Fruit fly (Drosophila melanogaster) whole organism, pupa: ENCODE results near the gene mub.
A peak's percentile ranks its signal among the peaks of the same experiment; 100 is the strongest.

Source experiments
- CG10348 ChIP-seq: fragments of 200-800 bp; sonication (Bioruptor generic); IDR thresholded peaks from 2 replicates; pipeline ENCODE4 v1.3.6; 2022; ENCODE audit warnings: missing biosample characterization, missing genetic modification characterization
- CG12605 ChIP-seq: fragments of 200-800 bp; sonication (Bioruptor generic); IDR thresholded peaks from 2 replicates; pipeline ENCODE4 v1.3.6; 2022; ENCODE audit warnings: missing biosample characterization, missing genetic modification characterization
- CG13204 ChIP-seq: fragments of 200-800 bp; sonication (Bioruptor generic); optimal IDR thresholded peaks from 2 replicates; lab custom pipeline; 2018; ENCODE audit warnings: missing biosample characterization, mild to moderate bottlenecking, missing genetic modification characterization, moderate library complexity
- CG14655 ChIP-seq: fragments of 200-800 bp; sonication (Bioruptor generic); optimal IDR thresholded peaks from 3 replicates; lab custom pipeline; 2017; ENCODE audit warnings: mild to moderate bottlenecking, missing biosample characterization, missing genetic modification reagents, missing genetic modification characterization
- CG15710 ChIP-seq: fragments of 200-800 bp; sonication (Bioruptor generic); optimal IDR thresholded peaks from 2 replicates; lab custom pipeline; 2018; ENCODE audit warnings: missing biosample characterization, mild to moderate bottlenecking, missing genetic modification characterization, moderate library complexity
- CG17806 ChIP-seq: fragments of 200-800 bp; sonication (Bioruptor generic); optimal IDR thresholded peaks from 2 replicates; lab custom pipeline; 2018; ENCODE audit warnings: missing biosample characterization, mild to moderate bottlenecking, missing genetic modification characterization, moderate library complexity
- CG32121 ChIP-seq: fragments of 200-800 bp; sonication (Bioruptor generic); IDR thresholded peaks from 2 replicates; pipeline ENCODE4 v1.3.6; 2022; ENCODE audit warnings: missing biosample characterization, missing genetic modification characterization
- CG34367 ChIP-seq: fragments of 200-800 bp; sonication (Bioruptor generic); optimal IDR thresholded peaks from 2 replicates; lab custom pipeline; 2018; ENCODE audit warnings: missing biosample characterization, mild to moderate bottlenecking, missing genetic modification characterization
- CG4496 ChIP-seq: fragments of 200-800 bp; sonication (Bioruptor generic); IDR thresholded peaks from 3 replicates; pipeline ENCODE4 v1.3.6; 2022; ENCODE audit warnings: missing biosample characterization, missing genetic modification characterization
- CG8159 ChIP-seq: fragments of 200-800 bp; sonication (Bioruptor generic); optimal IDR thresholded peaks from 3 replicates; lab custom pipeline; 2018; ENCODE audit warnings: missing biosample characterization, mild to moderate bottlenecking, missing genetic modification characterization, moderate library complexity
- CG8301 ChIP-seq: fragments of 200-800 bp; sonication (Bioruptor generic); optimal IDR thresholded peaks from 2 replicates; lab custom pipeline; 2018; ENCODE audit warnings: missing biosample characterization, mild to moderate bottlenecking, missing genetic modification characterization
- CG9948 ChIP-seq: fragments of 200-800 bp; sonication (Bioruptor generic); optimal IDR thresholded peaks from 2 replicates; lab custom pipeline; 2018; ENCODE audit warnings: missing biosample characterization, mild to moderate bottlenecking, missing genetic modification characterization, moderate library complexity
- D1 ChIP-seq: fragments of 200-800 bp; sonication (Bioruptor generic); optimal IDR thresholded peaks from 2 replicates; lab custom pipeline; 2018; ENCODE audit warnings: missing biosample characterization, mild to moderate bottlenecking, missing genetic modification characterization, moderate library complexity
- EcR ChIP-seq: fragments of 200-800 bp; sonication (Bioruptor generic); optimal IDR thresholded peaks from 3 replicates; lab custom pipeline; 2019; ENCODE audit warnings: missing biosample characterization, missing genetic modification characterization, mild to moderate bottlenecking, moderate library complexity, missing genetic modification reagents
- Ets98B ChIP-seq: fragments of 200-800 bp; sonication (Bioruptor generic); IDR thresholded peaks from 2 replicates; pipeline ENCODE4 v1.3.6; 2022; ENCODE audit warnings: missing biosample characterization, missing genetic modification characterization
- Pif1A ChIP-seq: fragments of 200-800 bp; sonication (Bioruptor generic); optimal IDR thresholded peaks from 3 replicates; lab custom pipeline; 2016; ENCODE audit warnings: missing biosample characterization, missing genetic modification characterization
- Pif1B ChIP-seq: fragments of 200-800 bp; sonication (Bioruptor generic); optimal IDR thresholded peaks from 3 replicates; lab custom pipeline; 2016; ENCODE audit warnings: missing biosample characterization, missing genetic modification characterization
- Snoo ChIP-seq: fragments of 200-800 bp; sonication (Bioruptor generic); optimal IDR thresholded peaks from 3 replicates; lab custom pipeline; 2017; ENCODE audit warnings: missing biosample characterization, mild to moderate bottlenecking, missing genetic modification characterization, inconsistent platforms
- fd96Ca ChIP-seq: fragments of 200-800 bp; sonication (Bioruptor generic); IDR thresholded peaks from 3 replicates; pipeline ENCODE4 v1.3.6; 2022; ENCODE audit warnings: missing biosample characterization, missing genetic modification characterization
- gl ChIP-seq: fragments of 200-800 bp; sonication (Bioruptor generic); optimal IDR thresholded peaks from 2 replicates; lab custom pipeline; 2018; ENCODE audit warnings: missing biosample characterization, mild to moderate bottlenecking, missing genetic modification characterization
- rn ChIP-seq: fragments of 200-800 bp; sonication (Bioruptor generic); IDR thresholded peaks from 2 replicates; pipeline ENCODE4 v1.3.6; 2022; ENCODE audit warnings: missing biosample characterization, missing genetic modification characterization

Gene mub

dm6 chr3L:21859299-21860052 lies 14.9 kb downstream of the mub start:
- TF ChIP-seq CG34367 (tag; lab: Kevin White, UChicago) (no peak), CG9948 (tag; lab: Kevin White, UChicago) (peak; percentile 7), CG10348 (GFP tag; lab: Robert Waterston, UW) (no peak), CG8159 (peak; percentile 57), fd96Ca (GFP tag; lab: Robert Waterston, UW) (no peak), CG15710 (tag; lab: Kevin White, UChicago) (peak; percentile 36), CG14655 (peak; percentile 29), CG17806 (tag; lab: Kevin White, UChicago) (peak; percentile 13)

- no peak for TF ChIP-seq Pif1B (GFP tag; lab: Kevin White, UChicago)
- no peak for TF ChIP-seq CG17806 (tag; lab: Kevin White, UChicago)
- TF ChIP-seq CG9948 (tag; lab: Kevin White, UChicago) = no peak
- TF ChIP-seq, all 21 proteins: peak for 0
These were observed 27.2 kb downstream of the mub start for dm6 chr3L:21871804-21872203.

DNA sequence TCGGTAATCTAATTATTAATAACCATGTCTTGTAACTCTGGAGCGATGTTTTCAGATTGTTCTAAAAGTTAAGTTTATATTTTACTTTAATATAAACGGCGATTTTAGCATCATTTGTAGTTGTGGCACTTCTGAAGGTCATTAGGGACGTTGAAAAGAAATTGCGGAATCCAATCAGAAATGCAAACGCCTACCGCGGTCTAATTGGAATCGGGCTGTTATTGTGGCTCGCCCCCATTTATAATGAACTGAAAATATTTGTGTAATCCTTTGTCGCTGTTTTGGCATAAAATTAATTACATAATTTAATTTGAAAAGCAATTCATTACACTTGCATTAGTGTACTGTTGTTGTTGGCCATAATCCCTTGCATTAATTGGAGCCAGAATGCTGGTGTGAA lies 33.7 kb downstream of the mub start:
- TF ChIP-seq EcR (GFP tag; lab: Kevin White, UChicago) (no peak), fd96Ca (GFP tag; lab: Robert Waterston, UW) (no peak), CG10348 (GFP tag; lab: Robert Waterston, UW) (no peak), CG8159 (no peak), CG12605 (GFP tag; lab: Robert Waterston, UW) (no peak), CG17806 (tag; lab: Kevin White, UChicago) (no peak), CG32121 (no peak), CG8301 (tag; lab: Kevin White, UChicago) (no peak), gl (tag; lab: Kevin White, UChicago) (no peak), Snoo (tag; lab: Kevin White, UChicago) (no peak), rn (GFP tag; lab: Robert Waterston, UW) (no peak), Pif1A (GFP tag; lab: Kevin White, UChicago) (no peak), Pif1B (GFP tag; lab: Kevin White, UChicago) (no peak), CG15710 (tag; lab: Kevin White, UChicago) (no peak), Ets98B (GFP tag; lab: Robert Waterston, UW) (no peak), CG34367 (tag; lab: Kevin White, UChicago) (no peak), D1 (no peak), CG14655 (no peak), CG4496 (no peak), CG13204 (no peak)

DNA sequence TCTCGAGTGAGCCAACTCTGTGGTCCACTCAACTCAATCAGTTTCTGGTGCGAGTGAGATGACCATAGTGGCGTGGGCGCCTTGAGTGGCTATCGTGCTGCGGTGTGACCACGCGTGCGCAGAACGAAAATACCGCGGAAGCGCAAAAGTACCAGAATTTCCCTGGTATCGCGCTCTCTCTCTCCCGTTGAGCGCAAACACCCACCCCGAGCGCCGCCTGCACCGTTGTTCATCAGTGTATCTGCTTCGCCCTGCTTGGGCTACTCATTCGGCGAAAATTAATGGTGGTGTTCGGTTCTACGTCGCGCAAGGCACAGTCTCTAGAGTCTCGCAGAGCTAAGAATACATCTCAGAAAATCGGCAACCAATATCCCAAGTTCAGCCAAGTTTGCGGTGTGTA lies 34.8 kb downstream of the mub start:
- TF ChIP-seq CG17806 (tag; lab: Kevin White, UChicago) = peak; percentile 9
- TF ChIP-seq CG13204 = peak; percentile 77
- TF ChIP-seq Ets98B (GFP tag; lab: Robert Waterston, UW) = peak; percentile 81
- TF ChIP-seq CG4496 = peak; percentile 79; the same call in 2 of the 3 replicates
- TF ChIP-seq CG15710 (tag; lab: Kevin White, UChicago) = peak; percentile 19
- TF ChIP-seq Snoo (tag; lab: Kevin White, UChicago) = peak; percentile 52
- peak; percentile 39 for TF ChIP-seq CG8159
- TF ChIP-seq CG10348 (GFP tag; lab: Robert Waterston, UW) = no peak
- TF ChIP-seq CG8301 (tag; lab: Kevin White, UChicago) = peak; percentile 7
- peak; percentile 45 for TF ChIP-seq CG32121
- no peak for TF ChIP-seq Pif1A (GFP tag; lab: Kevin White, UChicago)
- 0 out of 2 replicates have a peak, but pooled peaks have one; percentile 21 for TF ChIP-seq rn (GFP tag; lab: Robert Waterston, UW)
- TF ChIP-seq D1 = no peak
- TF ChIP-seq CG12605 (GFP tag; lab: Robert Waterston, UW) = peak; percentile 79
- peak; percentile 69 for TF ChIP-seq EcR (GFP tag; lab: Kevin White, UChicago)
- peak; percentile 38 for TF ChIP-seq CG34367 (tag; lab: Kevin White, UChicago)
- peak; percentile 23 for TF ChIP-seq Pif1B (GFP tag; lab: Kevin White, UChicago)
- TF ChIP-seq CG9948 (tag; lab: Kevin White, UChicago) = no peak
- no peak; the same call in 2 of the 3 replicates for TF ChIP-seq fd96Ca (GFP tag; lab: Robert Waterston, UW)
- TF ChIP-seq CG14655 = peak; percentile 27
- no peak for TF ChIP-seq gl (tag; lab: Kevin White, UChicago)
- TF ChIP-seq, all 21 proteins: peak for 15

DNA sequence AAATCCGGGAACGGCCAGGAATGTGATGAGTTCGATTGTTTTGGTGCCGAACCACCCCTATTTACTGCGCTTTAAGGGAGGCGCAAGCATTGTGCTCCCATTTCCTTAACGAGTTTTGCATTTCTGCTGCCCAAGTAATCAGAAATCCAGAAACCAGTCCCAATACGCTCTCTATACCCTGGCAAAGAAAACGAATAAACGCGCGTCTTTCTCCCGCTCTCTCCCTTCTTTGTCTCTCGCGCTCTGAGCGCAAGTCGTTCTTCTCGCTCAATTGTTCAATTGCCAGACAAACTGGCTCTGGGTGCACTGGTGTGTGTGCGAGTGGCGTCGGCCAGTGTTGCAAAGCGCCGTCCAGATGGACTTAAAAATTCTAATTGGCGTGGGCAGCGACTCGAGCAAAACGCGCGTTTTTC lies 35.8 kb downstream of the mub start:
- TF ChIP-seq Snoo (tag; lab: Kevin White, UChicago) (peak; percentile 97), Pif1B (GFP tag; lab: Kevin White, UChicago) (peak; percentile 97), CG8301 (tag; lab: Kevin White, UChicago) (peak; percentile 85), CG9948 (tag; lab: Kevin White, UChicago) (peak; percentile 89), Pif1A (GFP tag; lab: Kevin White, UChicago) (peak; percentile 98), EcR (GFP tag; lab: Kevin White, UChicago) (peak; percentile 68), CG12605 (GFP tag; lab: Robert Waterston, UW) (peak; percentile 93), CG14655 (peak; percentile 87), CG13204 (peak; percentile 85), CG10348 (GFP tag; lab: Robert Waterston, UW) (peak; percentile 97), rn (GFP tag; lab: Robert Waterston, UW) (peak; percentile 97), CG8159 (peak; percentile 92), Ets98B (GFP tag; lab: Robert Waterston, UW) (peak; percentile 98), gl (tag; lab: Kevin White, UChicago) (peak; percentile 91), D1 (no peak), CG4496 (peak; percentile 99), CG34367 (tag; lab: Kevin White, UChicago) (peak; percentile 89), CG17806 (tag; lab: Kevin White, UChicago) (peak; percentile 90), fd96Ca (GFP tag; lab: Robert Waterston, UW) (peak; percentile 99), CG32121 (peak; percentile 99), CG15710 (tag; lab: Kevin White, UChicago) (peak; percentile 96)
